Fruit fly (Drosophila melanogaster): ENCODE measurements around the gene CG7394.
A peak's percentile ranks its signal among the peaks of the same experiment; 100 is the strongest.
"Not testable (repeated sequence)": the region's sequence is repeated elsewhere in the genome, so short reads cannot be mapped to it uniquely, and the experiment has no call there.

CG7394 gene

DNA sequence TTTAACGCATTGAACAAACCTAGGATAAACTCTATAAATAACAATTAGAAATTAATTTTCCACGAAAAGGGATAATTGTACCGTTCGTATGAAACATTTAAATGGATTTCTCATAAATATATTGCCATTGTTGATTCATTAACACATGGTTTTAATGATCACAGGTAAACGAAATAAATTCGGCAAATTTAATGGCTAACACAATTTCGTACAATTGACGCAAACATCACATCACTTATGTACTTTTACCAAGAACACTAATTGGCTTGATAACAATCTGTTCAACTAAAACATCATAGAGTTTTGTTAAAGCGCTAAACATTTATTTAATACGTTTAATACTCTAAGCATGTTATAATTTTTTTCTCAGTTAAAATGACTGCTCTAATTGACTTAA lies 8.1 kb upstream of the CG7394 start:
- no peak for TF ChIP-seq noc (tag; optimal IDR thresholded peaks at IDR 0.05)

DNA sequence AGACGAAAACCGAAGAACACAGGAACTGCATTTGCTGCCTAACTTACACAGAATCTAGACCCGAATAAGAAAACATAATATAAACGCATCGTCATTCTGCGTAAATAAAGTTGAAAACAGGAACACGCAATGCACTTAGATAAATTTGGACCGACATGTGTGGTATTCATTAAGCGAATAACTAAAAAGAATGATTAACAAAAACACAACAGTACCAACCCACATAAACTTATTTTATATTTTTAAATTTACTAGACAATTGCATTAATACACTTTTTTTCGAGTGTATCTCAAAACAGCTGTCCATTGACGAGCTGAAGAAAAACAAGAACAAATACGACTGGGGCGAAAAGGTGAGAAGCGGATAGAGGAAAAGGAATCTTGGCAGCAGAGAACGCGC lies 7.5 kb upstream of the CG7394 start:
- TF ChIP-seq noc (tag; optimal IDR thresholded peaks at IDR 0.05), result no peak

DNA sequence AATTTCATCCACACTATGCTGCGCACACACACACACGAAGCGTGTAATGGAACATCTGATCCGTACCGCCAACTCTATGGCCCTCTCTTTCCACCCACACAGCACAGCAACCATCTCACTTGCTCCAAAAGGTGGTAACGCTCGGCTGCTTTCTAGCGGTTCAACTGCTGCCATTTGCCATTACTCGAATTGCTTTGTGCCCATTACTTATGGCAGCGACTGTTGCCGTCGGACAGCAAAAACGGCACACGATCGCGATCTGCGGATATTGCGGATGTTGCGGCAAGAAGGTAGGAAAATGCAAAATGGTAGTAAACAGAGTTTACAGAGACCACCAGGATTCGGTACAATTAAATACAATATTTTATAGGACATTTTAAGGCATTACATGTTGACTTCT lies 7.0 kb upstream of the CG7394 start:
- TF ChIP-seq noc (tag; optimal IDR thresholded peaks at IDR 0.05), result no peak

DNA sequence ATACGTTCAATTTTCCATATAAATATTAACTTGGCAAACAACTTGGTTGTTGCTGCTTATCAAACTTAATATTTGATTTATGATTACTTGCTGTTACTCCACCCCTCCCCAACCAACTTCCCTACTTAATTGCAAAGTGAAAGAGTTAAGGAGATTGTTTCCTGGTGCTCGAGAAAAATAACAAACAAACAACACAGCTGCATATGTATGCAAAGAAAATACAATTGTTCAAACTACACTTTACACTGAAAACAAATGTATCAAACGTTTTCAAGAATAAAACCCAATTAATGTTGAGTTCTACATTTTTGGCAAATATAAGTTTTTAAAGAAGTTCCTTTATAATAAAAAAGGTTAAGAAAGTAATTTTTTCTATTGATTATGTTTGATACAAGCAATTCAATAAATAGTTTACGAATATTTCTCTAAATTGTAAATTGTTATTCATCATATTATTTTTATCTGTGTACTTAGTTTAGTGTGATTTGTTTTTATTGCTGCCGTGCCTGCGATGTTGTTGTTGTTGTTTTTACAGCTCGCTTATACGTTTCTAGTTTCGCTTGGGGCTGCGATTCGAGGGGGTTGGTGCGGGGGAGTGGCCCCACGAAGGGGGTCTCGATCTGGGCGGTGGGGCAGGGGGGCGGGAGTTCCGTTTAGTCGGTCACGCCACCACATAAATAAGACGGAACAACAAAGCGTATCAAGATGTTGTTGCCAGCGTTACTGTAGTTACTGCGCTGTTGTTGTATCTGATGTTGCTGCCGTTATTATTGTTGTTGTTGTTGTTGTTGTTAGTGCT lies 5.9 kb upstream of the CG7394 start:
- TF ChIP-seq noc (tag; optimal IDR thresholded peaks at IDR 0.05), result peak; percentile 47

DNA sequence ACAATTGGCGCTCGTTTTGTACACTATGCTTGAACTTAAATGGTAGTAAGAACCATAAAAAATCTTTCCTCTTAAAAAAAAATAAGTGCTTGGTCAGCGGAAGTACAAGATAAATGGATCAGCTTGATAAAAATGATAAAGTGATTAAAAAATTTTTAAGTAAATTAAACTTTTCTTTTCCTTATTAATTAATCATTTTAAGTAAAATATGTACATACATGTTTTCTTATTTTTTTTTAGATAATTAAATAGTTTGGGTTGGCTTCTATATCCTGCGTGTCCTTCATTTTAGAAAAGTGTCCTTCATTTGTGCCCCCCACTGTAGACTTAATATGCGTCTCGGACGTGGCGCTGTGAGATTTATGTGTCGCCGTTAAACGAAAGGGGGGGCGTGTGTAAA lies 5.2 kb upstream of the CG7394 start:
- peak; percentile 41 for TF ChIP-seq noc (tag; optimal IDR thresholded peaks at IDR 0.05)

DNA sequence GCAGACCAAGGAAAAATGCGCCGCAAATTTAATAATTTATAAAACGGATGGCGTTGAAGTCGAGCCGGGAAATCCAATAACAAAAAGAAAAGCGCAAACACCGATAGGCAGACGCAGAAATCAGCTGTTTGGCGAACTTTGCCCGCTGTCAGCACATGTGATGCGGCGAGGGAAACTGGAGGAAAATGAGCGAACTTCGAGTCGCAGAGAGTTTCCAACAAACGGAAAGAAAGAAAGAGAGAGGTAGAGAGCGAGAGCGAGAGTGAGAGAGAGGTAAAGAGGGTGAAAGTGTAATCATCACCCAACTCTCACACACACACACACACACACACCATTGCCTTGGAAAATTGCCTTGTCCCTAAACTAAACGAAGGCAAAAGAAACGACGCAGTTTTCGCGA lies 4.6 kb upstream of the CG7394 start:
- TF ChIP-seq noc (tag; optimal IDR thresholded peaks at IDR 0.05), result no peak

DNA sequence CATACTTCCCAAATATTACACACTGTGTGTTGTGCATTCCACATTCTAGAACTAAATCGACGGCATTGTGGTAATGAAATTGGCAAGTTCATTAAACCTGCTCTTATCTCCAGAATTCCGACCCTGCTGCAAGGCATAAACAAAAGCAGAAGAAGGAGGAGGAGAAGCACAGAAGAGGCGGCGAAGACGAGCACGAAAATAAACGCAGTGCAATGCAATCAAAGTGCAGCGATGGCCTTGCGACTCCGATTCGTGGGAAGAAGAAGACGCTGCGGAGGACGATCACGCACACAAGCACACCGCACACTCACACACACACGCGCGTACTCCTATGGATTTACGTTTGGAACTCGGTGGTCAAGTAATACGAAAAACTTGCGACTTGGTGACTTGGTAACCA lies 911 bp upstream of the CG7394 start:
- TF ChIP-seq noc (tag; optimal IDR thresholded peaks at IDR 0.05), result no peak

DNA sequence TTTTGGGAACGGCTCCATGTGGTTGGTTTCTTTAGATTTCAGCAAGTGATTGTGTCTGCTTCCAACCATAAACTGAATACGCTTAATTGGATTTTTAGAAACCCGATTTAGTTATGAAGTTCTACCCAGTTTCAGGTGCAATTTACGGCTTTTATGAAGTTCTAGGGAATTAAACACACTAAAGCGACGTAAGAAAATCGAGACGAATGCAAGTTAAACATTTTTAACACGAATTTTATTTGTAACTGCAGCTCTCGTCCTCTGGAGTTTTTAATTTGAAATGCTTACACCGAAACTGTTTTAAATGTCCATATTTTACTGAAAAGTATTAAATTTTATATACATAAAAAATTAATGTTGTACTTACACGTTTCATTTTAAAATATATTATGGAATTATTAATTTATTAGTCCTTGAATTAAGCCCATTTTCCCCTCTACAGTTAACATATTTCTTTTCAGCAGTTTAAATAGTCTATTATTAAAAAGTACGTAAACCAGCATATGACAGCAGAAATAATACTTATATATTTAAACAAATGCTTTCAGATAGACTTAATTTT lies 2.3 kb downstream of the CG7394 start, which contains the start of the genes CG46412 and CG33267:
Gene CG46412 (minus strand): TSS at position 101 of the 562 bp plus-strand sequence.
Gene CG33267 (plus strand): TSS at position 512 of the 562 bp plus-strand sequence.
- TF ChIP-seq noc (tag; optimal IDR thresholded peaks at IDR 0.05), result no peak

DNA sequence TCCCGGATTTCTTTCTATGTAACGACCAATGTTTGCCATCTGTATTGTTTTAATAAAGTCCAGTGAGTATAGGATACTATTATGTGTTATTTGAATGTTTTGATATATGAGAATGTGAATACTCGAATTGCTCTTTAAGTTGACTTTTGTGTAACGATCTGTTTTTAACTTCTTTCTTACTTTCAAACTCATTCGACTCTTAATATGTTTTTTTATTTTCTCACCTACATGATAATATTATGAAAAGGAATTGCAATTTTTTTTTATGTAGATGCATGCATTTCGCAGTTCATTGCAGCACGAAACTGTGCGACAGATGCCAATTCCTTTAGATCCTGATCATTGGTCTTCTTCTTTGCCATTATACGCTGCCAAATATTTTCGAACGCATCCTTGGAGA lies 12.8 kb downstream of the CG7394 start, which contains the start of gene CG33490:
Gene CG33490 (minus strand): TSS at position 101 of the 400 bp plus-strand sequence.
- no peak for TF ChIP-seq noc (tag; optimal IDR thresholded peaks at IDR 0.05)

DNA sequence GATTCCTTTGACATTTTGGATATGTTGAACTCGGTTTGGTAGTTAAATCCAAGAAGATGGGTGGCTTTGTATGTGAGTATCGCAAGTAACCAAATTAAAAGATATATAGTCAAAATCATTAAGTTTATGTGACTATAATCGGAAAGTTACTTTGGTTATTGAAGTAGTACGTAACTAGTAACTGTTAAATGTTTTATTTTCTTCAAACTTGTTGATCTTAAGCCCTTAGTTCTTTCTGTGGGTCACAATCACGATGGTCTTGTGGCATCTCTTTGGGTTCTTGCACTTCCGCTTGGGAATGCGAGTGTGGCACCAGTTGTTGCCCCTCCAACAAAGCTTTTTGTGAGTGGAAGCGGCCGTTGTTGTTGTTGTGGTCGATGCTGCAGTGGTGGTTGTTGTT lies 15.1 kb downstream of the CG7394 start, which contains the start of gene CG33489:
Gene CG33489 (minus strand): TSS at position 101 of the 400 bp plus-strand sequence.
- not testable (repeated sequence) for TF ChIP-seq noc (tag; optimal IDR thresholded peaks at IDR 0.05)

DNA sequence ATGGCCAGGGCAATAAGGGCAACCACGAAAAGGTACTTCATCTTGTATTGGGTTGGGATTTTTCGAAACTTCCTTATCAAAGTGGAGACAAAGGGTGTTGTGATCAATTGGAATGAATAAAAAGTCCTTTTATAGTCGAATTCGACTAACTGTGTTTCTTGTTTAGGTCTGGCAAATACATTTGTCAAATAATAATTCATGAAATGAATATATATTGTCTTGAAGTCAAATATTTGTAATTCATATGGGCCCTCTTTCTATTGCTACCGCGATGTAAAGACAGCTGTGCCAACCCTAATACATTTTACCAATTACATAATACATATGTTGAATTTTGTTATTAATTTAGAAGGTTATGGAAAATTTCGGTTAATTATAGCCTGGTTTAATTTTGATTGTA lies 15.6 kb downstream of the CG7394 start, which contains the start of gene CG33271:
Gene CG33271 (minus strand): TSS at position 101 of the 400 bp plus-strand sequence.
- no peak for TF ChIP-seq noc (tag; optimal IDR thresholded peaks at IDR 0.05)

DNA sequence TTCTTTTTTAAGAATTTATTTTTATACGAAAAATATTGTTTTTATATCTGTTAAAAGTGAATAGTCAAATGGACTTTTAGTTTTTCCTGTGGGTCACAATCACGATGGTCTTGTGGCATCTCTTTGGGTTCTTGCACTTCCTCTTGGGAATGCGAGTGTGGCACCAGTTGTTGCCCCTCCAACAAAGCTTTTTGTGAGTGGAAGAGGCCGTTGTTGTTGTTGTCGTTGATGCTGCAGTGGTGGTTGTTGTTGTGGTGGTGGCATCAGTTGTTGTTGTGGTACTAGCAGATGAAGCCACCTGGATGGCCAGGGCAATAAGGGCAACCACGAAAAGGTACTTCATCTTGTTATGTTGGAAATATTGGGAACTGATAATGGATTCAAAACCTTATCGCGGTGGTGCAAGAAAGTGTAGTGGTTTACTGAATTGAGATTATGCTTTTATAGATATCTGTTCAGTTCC lies 16.4 kb downstream of the CG7394 start, which contains the start of gene CG33270:
Gene CG33270 (minus strand): TSS at position 413 of the 463 bp plus-strand sequence.
- TF ChIP-seq noc (tag; optimal IDR thresholded peaks at IDR 0.05), result no peak

DNA sequence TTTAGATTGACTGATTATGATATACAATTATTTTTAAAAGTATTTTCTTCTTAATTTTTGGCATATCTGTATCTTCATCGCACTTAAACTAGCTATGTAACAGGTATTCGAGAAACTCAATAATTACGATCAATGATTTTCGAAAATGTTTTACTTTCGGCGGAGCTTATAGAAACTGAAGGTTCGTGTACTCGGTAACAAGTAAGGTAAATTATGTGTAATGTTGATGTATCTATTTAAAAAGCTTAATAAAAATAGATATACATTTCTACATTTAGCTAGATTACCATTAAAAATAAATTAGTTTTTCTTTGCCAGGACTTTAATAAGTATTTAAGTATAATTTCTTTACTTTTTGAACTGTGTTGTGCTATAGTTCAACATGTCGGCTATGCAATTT lies 17.1 kb downstream of the CG7394 start:
- TF ChIP-seq noc (tag; optimal IDR thresholded peaks at IDR 0.05), result no peak

DNA sequence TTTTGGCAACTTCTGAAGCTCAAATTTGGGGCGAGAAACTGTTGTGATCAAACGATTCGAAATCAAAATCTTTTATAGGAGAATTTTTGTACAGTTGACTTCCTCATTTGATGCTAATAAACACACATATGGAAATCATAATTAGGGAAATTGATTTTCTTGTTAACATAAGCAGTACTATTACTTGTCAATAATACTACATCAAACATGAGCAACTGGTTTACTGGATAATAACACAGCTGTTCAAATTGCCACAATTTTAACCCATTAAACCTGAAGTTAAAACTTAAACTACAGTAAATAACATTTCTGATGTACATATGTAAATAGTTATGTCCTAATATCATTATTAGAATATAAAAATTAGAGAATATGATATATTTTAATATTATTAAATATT lies 18.1 kb downstream of the CG7394 start, which contains the start of gene CG43390:
Gene CG43390 (minus strand): TSS at position 32 of the 400 bp plus-strand sequence.
- no peak for TF ChIP-seq noc (tag; optimal IDR thresholded peaks at IDR 0.05)

DNA sequence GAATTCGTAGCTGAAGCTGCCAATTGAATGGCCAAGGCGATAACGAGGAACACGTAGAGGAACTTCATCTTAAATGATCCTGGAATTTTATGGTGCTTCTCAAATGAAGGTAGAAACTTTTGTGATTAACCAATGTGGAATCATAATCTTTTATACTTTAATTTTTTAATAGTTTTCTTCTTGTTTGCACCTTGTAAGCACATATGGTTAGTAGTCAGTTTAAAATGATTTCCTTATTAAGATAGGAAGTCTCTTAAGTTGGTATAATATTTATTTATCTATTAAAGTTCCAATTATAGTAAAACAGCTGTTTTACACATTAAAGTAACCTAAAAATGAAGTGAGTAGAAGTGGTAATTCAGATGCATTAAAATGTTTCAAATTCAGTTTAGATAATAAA lies 19.1 kb downstream of the CG7394 start, which contains the start of gene CG43391:
Gene CG43391 (minus strand): TSS at position 101 of the 400 bp plus-strand sequence.
- no peak for TF ChIP-seq noc (tag; optimal IDR thresholded peaks at IDR 0.05)

DNA sequence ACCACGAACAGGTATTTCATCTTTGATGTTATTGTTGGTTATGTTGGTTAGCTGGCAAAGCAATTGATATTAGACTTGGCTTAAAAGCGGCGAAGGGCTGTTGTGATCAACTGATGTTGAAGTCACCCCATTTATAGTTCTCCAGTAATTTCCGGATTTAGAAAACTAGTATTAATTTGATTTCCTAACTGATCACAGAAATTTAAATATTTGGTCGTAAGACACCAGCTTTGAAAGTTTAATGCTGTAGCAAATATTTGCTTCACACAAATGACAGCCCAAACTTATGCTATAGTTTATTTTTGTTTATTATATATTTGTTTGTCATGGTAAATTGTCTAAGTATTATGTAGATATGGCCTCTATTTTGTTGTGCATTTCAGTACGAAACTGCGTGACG lies 20.3 kb downstream of the CG7394 start, which contains the start of gene CG33269:
Gene CG33269 (minus strand): TSS at position 101 of the 400 bp plus-strand sequence.
- no peak for TF ChIP-seq noc (tag; optimal IDR thresholded peaks at IDR 0.05)

Measured in whole organism, larva.